Worm (Caenorhabditis elegans) whole organism, L4 larva: ENCODE measurements around the gene T03D8.6.

Source experiments
- F49E8.2 ChIP-seq: sonication (generic microtip); optimal IDR thresholded peaks from 2 replicates; lab custom pipeline; 2016; ENCODE audit warnings: missing compliant biosample characterization, mild to moderate bottlenecking, missing genetic modification characterization, borderline replicate concordance
- ZK337.2 ChIP-seq: fragments of 200-800 bp; sonication (Bioruptor generic); IDR thresholded peaks from 2 replicates; pipeline ENCODE4 v1.3.6; 2022; ENCODE audit warnings: missing genetic modification reagents, missing genetic modification characterization, missing compliant biosample characterization
- nhr-11 ChIP-seq: fragments of 150-350 bp; optimal IDR thresholded peaks from 2 replicates; lab custom pipeline; 2014; ENCODE audit warnings: missing biosample characterization, missing genetic modification characterization
- nhr-25 ChIP-seq: sonication (generic microtip); optimal IDR thresholded peaks from 2 replicates; lab custom pipeline; 2017; ENCODE audit warnings: missing genetic modification characterization, mild to moderate bottlenecking, missing compliant biosample characterization, antibody characterized with exemption, moderate library complexity, borderline replicate concordance; ENCODE audit not compliant: insufficient read depth
- nhr-76 ChIP-seq: fragments of 150-350 bp; optimal IDR thresholded peaks from 2 replicates; lab custom pipeline; 2014; ENCODE audit warnings: missing biosample characterization, missing genetic modification characterization
- unc-62 ChIP-seq, 3 experiments: fragments of 150-350 bp in 1 of 3; sonication (generic microtip); optimal IDR thresholded peaks in 2 of 3; peaks in 1 of 3; 1 replicate in 1 of 3; 2 replicates in 2 of 3; lab custom pipeline; 2014 to 2017; ENCODE audit warnings: missing biosample characterization in 3 of 3, missing genetic modification characterization in 3 of 3, missing genetic modification reagents in 3 of 3, missing genotype in 1 of 3
- zag-1 ChIP-seq: fragments of 150-350 bp; optimal IDR thresholded peaks from 2 replicates; lab custom pipeline; 2014; ENCODE audit warnings: missing biosample characterization, missing genetic modification characterization

DNA sequence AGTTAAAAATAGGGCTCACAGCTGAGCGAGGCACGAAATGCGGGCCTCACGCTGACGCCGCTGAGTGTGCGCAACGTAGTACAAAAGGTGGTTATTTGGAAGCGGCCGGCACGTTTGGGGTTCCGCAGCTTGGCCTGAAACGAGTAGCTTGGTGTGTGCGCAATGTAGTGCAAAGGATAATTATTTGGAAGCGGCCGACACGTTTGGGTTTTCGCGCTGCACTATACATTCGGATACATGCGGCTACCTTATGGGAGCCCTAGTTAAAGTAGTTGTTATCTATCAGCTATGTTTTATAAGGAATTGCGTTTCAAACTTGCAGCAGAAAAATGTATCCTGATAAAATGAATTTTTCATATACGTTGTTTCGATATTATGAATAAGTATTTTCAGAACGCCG lies 30.1 kb downstream of the T03D8.6 start, which contains the start of gene Y44A6D.1:
- TF ChIP-seq nhr-25 (tag; lab: Kevin White, UChicago) (no peak), F49E8.2 (tag; lab: Kevin White, UChicago) (no peak), nhr-11 (tag; lab: Kevin White, UChicago) (no peak), unc-62 (GFP tag; optimal IDR thresholded peaks at IDR 0.05 in 1 of 2; lab: Kevin White, UChicago) (no peak), unc-62 (tag; optimal IDR thresholded peaks at IDR 0.05; lab: Kevin White, UChicago) (no peak), zag-1 (no peak), ZK337.2 (GFP tag; lab: Robert Waterston, UW) (no peak), nhr-76 (tag; lab: Kevin White, UChicago) (no peak)
